Fruit fly (Drosophila melanogaster) whole organism, embryonic: ENCODE data around the gene Alp10.

Experiments
- Abd-B ChIP-seq: fragments of 200-800 bp; sonication (Bioruptor generic); optimal IDR thresholded peaks from 2 replicates; lab custom pipeline; 2018; ENCODE audit warnings: missing biosample characterization, mild to moderate bottlenecking, missing genetic modification characterization, moderate library complexity
- Asciz ChIP-seq: fragments of 200-800 bp; sonication (Bioruptor generic); optimal IDR thresholded peaks from 2 replicates; lab custom pipeline; 2017; ENCODE audit warnings: missing biosample characterization, mild to moderate bottlenecking, missing genetic modification characterization, missing genetic modification reagents
- BEAF-32 ChIP-seq: fragments of 200-800 bp; sonication (Bioruptor generic); optimal IDR thresholded peaks from 3 replicates; lab custom pipeline; 2017; ENCODE audit warnings: missing biosample characterization, missing genetic modification characterization, mild to moderate bottlenecking, moderate library complexity, missing genetic modification reagents
- CG1024 ChIP-seq: fragments of 200-800 bp; sonication (Bioruptor generic); IDR thresholded peaks from 2 replicates; pipeline ENCODE4 v1.3.6; 2022; ENCODE audit warnings: missing biosample characterization, missing genetic modification characterization
- CG10267 ChIP-seq: fragments of 200-800 bp; sonication (Bioruptor generic); optimal IDR thresholded peaks from 2 replicates; lab custom pipeline; 2018; ENCODE audit warnings: missing biosample characterization, mild to moderate bottlenecking, missing genetic modification characterization, moderate library complexity
- CG10959 ChIP-seq: fragments of 200-800 bp; sonication (Bioruptor generic); IDR thresholded peaks from 2 replicates; pipeline ENCODE4 v1.3.6; 2022; ENCODE audit warnings: missing biosample characterization, missing genetic modification characterization
- CG11093 ChIP-seq: fragments of 200-800 bp; sonication (Bioruptor generic); IDR thresholded peaks from 3 replicates; pipeline ENCODE4 v1.3.6; 2022; ENCODE audit warnings: missing biosample characterization, missing genetic modification characterization
- CG11456 ChIP-seq: fragments of 200-800 bp; sonication (Bioruptor generic); IDR thresholded peaks from 3 replicates; pipeline ENCODE4 v1.3.6; 2022; ENCODE audit warnings: missing biosample characterization, missing genetic modification characterization
- CG12391 ChIP-seq: fragments of 200-800 bp; sonication (Bioruptor generic); optimal IDR thresholded peaks from 3 replicates; lab custom pipeline; 2018; ENCODE audit warnings: missing biosample characterization, mild to moderate bottlenecking, missing genetic modification characterization, moderate library complexity
- CG13287 ChIP-seq: fragments of 200-800 bp; sonication (Bioruptor generic); IDR thresholded peaks from 2 replicates; pipeline ENCODE4 v1.3.6; 2022; ENCODE audit warnings: missing biosample characterization, missing genetic modification characterization; ENCODE audit not compliant: partially characterized antibody
- CG14050 ChIP-seq: fragments of 200-800 bp; sonication (Bioruptor generic); IDR thresholded peaks from 3 replicates; pipeline ENCODE4 v1.3.6; 2022; ENCODE audit warnings: missing biosample characterization, missing genetic modification characterization
- CG15073 ChIP-seq: fragments of 200-800 bp; sonication (Bioruptor generic); optimal IDR thresholded peaks from 2 replicates; lab custom pipeline; 2016; ENCODE audit warnings: missing biosample characterization, missing genetic modification characterization
- CG16813 ChIP-seq: fragments of 200-800 bp; sonication (Bioruptor generic); IDR thresholded peaks from 3 replicates; pipeline ENCODE4 v1.3.6; 2022; ENCODE audit warnings: missing biosample characterization, missing genetic modification characterization; ENCODE audit not compliant: partially characterized antibody
- CG17361 ChIP-seq: fragments of 200-800 bp; sonication (Bioruptor generic); IDR thresholded peaks from 3 replicates; pipeline ENCODE4 v1.3.6; 2022; ENCODE audit warnings: missing biosample characterization, missing genetic modification characterization
- CG17612 ChIP-seq: fragments of 200-800 bp; sonication (Bioruptor generic); IDR thresholded peaks from 2 replicates; pipeline ENCODE4 v1.3.6; 2022; ENCODE audit warnings: missing biosample characterization, missing genetic modification characterization
- CG1792 ChIP-seq: fragments of 200-800 bp; sonication (Bioruptor generic); optimal IDR thresholded peaks from 2 replicates; lab custom pipeline; 2016; ENCODE audit warnings: missing biosample characterization, missing genetic modification characterization
- CG32532 ChIP-seq: fragments of 200-800 bp; sonication (Bioruptor generic); IDR thresholded peaks from 2 replicates; pipeline ENCODE4 v1.3.6; 2022; ENCODE audit warnings: missing biosample characterization, missing genetic modification characterization
- CG33213 ChIP-seq: fragments of 200-800 bp; sonication (Bioruptor generic); optimal IDR thresholded peaks from 3 replicates; lab custom pipeline; 2016; ENCODE audit warnings: missing biosample characterization, missing genetic modification characterization
- CG3407 ChIP-seq: fragments of 200-800 bp; sonication (Bioruptor generic); optimal IDR thresholded peaks from 2 replicates; lab custom pipeline; 2018; ENCODE audit warnings: missing biosample characterization, mild to moderate bottlenecking, missing genetic modification characterization
- CG4282 ChIP-seq: fragments of 200-800 bp; sonication (Bioruptor generic); optimal IDR thresholded peaks from 2 replicates; lab custom pipeline; 2016; ENCODE audit warnings: missing biosample characterization, missing genetic modification characterization
- CG4820 ChIP-seq: fragments of 200-800 bp; sonication (Bioruptor generic); optimal IDR thresholded peaks from 3 replicates; lab custom pipeline; 2016; ENCODE audit warnings: missing biosample characterization, missing genetic modification characterization
- CG7839 ChIP-seq: fragments of 200-800 bp; sonication (Bioruptor generic); optimal IDR thresholded peaks from 3 replicates; lab custom pipeline; 2018; ENCODE audit warnings: missing biosample characterization, mild to moderate bottlenecking, missing genetic modification characterization, moderate library complexity
- CG9727 ChIP-seq: fragments of 200-800 bp; sonication (Bioruptor generic); optimal IDR thresholded peaks from 3 replicates; lab custom pipeline; 2017; ENCODE audit warnings: missing biosample characterization, mild to moderate bottlenecking, missing genetic modification characterization
- CG9797 ChIP-seq: fragments of 200-800 bp; sonication (Bioruptor generic); optimal IDR thresholded peaks from 3 replicates; lab custom pipeline; 2018; ENCODE audit warnings: missing biosample characterization, mild to moderate bottlenecking, missing genetic modification characterization
- CHES-1-like ChIP-seq: fragments of 200-800 bp; sonication (Bioruptor generic); optimal IDR thresholded peaks from 2 replicates; lab custom pipeline; 2016; ENCODE audit warnings: missing biosample characterization, missing genetic modification characterization
- Dref ChIP-seq: fragments of 200-800 bp; sonication (Bioruptor generic); IDR thresholded peaks from 2 replicates; pipeline ENCODE4 v1.3.6; 2022; ENCODE audit warnings: missing biosample characterization, missing genetic modification characterization
- Drgx ChIP-seq: fragments of 200-800 bp; sonication (Bioruptor generic); IDR thresholded peaks from 2 replicates; pipeline ENCODE4 v1.3.6; 2022; ENCODE audit warnings: missing biosample characterization, missing genetic modification characterization
- Kr ChIP-seq: fragments of 200-800 bp; sonication (Bioruptor generic); optimal IDR thresholded peaks from 2 replicates; lab custom pipeline; 2017; ENCODE audit warnings: missing biosample characterization, mild to moderate bottlenecking, missing genetic modification characterization
- Lhr ChIP-seq: fragments of 200-800 bp; sonication (Bioruptor generic); optimal IDR thresholded peaks from 3 replicates; lab custom pipeline; 2017; ENCODE audit warnings: mild to moderate bottlenecking, missing biosample characterization, missing genetic modification reagents, missing genetic modification characterization
- MESR4 ChIP-seq: fragments of 200-800 bp; sonication (Bioruptor generic); optimal IDR thresholded peaks from 2 replicates; lab custom pipeline; 2018; ENCODE audit warnings: missing biosample characterization, mild to moderate bottlenecking, missing genetic modification characterization, moderate library complexity
- NK7.1 ChIP-seq: fragments of 200-800 bp; sonication (Bioruptor generic); optimal IDR thresholded peaks from 3 replicates; lab custom pipeline; 2016; ENCODE audit warnings: missing biosample characterization, missing genetic modification characterization
- Nf-YB ChIP-seq: fragments of 200-800 bp; sonication (Bioruptor generic); optimal IDR thresholded peaks from 3 replicates; lab custom pipeline; 2019; ENCODE audit warnings: missing biosample characterization, mild to moderate bottlenecking, missing genetic modification characterization, moderate library complexity
- Nf-YC ChIP-seq: fragments of 200-800 bp; optimal IDR thresholded peaks from 3 replicates; lab custom pipeline; 2019; ENCODE audit warnings: missing biosample characterization, mild to moderate bottlenecking, missing genetic modification characterization, moderate library complexity
- Opbp ChIP-seq: fragments of 200-800 bp; sonication (Bioruptor generic); IDR thresholded peaks from 3 replicates; pipeline ENCODE4 v1.3.6; 2022; ENCODE audit warnings: missing biosample characterization, missing genetic modification characterization; ENCODE audit not compliant: partially characterized antibody
- Ravus ChIP-seq: fragments of 200-800 bp; sonication (Bioruptor generic); IDR thresholded peaks from 2 replicates; pipeline ENCODE4 v1.3.6; 2022; ENCODE audit warnings: missing biosample characterization, missing genetic modification characterization
- Stat92E ChIP-seq, 3 experiments: fragments of >200 bp in 2 of 3; fragments of 200-800 bp in 1 of 3; sonication (Bioruptor generic) in 1 of 3; optimal IDR thresholded peaks; 2 replicates each; lab custom pipeline; 2017 to 2019; ENCODE audit warnings: missing biosample characterization in 3 of 3, missing genetic modification characterization in 3 of 3, mild to moderate bottlenecking in 1 of 3, moderate library complexity in 1 of 3
- bbx ChIP-seq: fragments of 200-800 bp; sonication (Bioruptor generic); IDR thresholded peaks from 2 replicates; pipeline ENCODE4 v1.3.6; 2022; ENCODE audit warnings: missing biosample characterization, missing genetic modification characterization; ENCODE audit not compliant: partially characterized antibody
- da ChIP-seq: fragments of 200-800 bp; sonication (Bioruptor generic); optimal IDR thresholded peaks from 2 replicates; lab custom pipeline; 2016; ENCODE audit warnings: missing biosample characterization, missing genetic modification characterization
- insv ChIP-seq, 2 experiments: fragments of 200-800 bp; sonication (Bioruptor generic); optimal IDR thresholded peaks; 3 replicates each; lab custom pipeline; 2016 to 2018; ENCODE audit warnings: missing biosample characterization in 2 of 2, missing genetic modification characterization in 2 of 2
- inv ChIP-seq: fragments of 200-800 bp; sonication (Bioruptor generic); IDR thresholded peaks from 2 replicates; pipeline ENCODE4 v1.3.6; 2022; ENCODE audit warnings: missing biosample characterization, missing genetic modification characterization; ENCODE audit not compliant: partially characterized antibody
- mld ChIP-seq: fragments of 200-800 bp; sonication (Bioruptor generic); IDR thresholded peaks from 3 replicates; pipeline ENCODE4 v1.3.6; 2022; ENCODE audit warnings: missing biosample characterization, missing genetic modification characterization; ENCODE audit not compliant: partially characterized antibody
- nmo ChIP-seq: fragments of 200-800 bp; sonication (Bioruptor generic); optimal IDR thresholded peaks from 2 replicates; lab custom pipeline; 2018; ENCODE audit warnings: missing biosample characterization, mild to moderate bottlenecking, missing genetic modification characterization, moderate library complexity
- phol ChIP-seq: fragments of 200-800 bp; sonication (Bioruptor generic); optimal IDR thresholded peaks from 3 replicates; lab custom pipeline; 2018; ENCODE audit warnings: missing biosample characterization, mild to moderate bottlenecking, missing genetic modification characterization, moderate library complexity
- run ChIP-seq: fragments of 200-800 bp; sonication (Bioruptor generic); optimal IDR thresholded peaks from 3 replicates; lab custom pipeline; 2018; ENCODE audit warnings: missing biosample characterization, mild to moderate bottlenecking, missing genetic modification characterization
- scrt ChIP-seq: fragments of 200-800 bp; sonication (Bioruptor generic); optimal IDR thresholded peaks from 2 replicates; lab custom pipeline; 2018; ENCODE audit warnings: missing biosample characterization, mild to moderate bottlenecking, missing genetic modification characterization, moderate library complexity
- so ChIP-seq: fragments of 200-800 bp; sonication (Bioruptor generic); IDR thresholded peaks from 3 replicates; pipeline ENCODE4 v1.3.6; 2022; ENCODE audit warnings: missing biosample characterization, missing genetic modification characterization
- tgo ChIP-seq: fragments of 200-800 bp; sonication (Bioruptor generic); IDR thresholded peaks from 3 replicates; pipeline ENCODE4 v1.3.6; 2022; ENCODE audit warnings: missing biosample characterization, missing genetic modification characterization
- tll ChIP-seq, 2 experiments: fragments of 200-800 bp in 1 of 2; fragments of >200 bp in 1 of 2; sonication (Bioruptor generic) in 1 of 2; optimal IDR thresholded peaks; 2 replicates each; lab custom pipeline; 2017 to 2019; ENCODE audit warnings: missing biosample characterization in 2 of 2, missing genetic modification characterization in 2 of 2, mild to moderate bottlenecking in 1 of 2, moderate library complexity in 1 of 2
- vvl ChIP-seq: fragments of 200-800 bp; sonication (Bioruptor generic); IDR thresholded peaks from 2 replicates; pipeline ENCODE4 v1.3.6; 2022; ENCODE audit warnings: missing biosample characterization, missing genetic modification characterization
- wek ChIP-seq: fragments of 200-800 bp; sonication (Bioruptor generic); optimal IDR thresholded peaks from 3 replicates; lab custom pipeline; 2018; ENCODE audit warnings: missing biosample characterization, mild to moderate bottlenecking, missing genetic modification characterization, moderate library complexity

Gene Alp10

dm6 chr3L:5608128-5608527 lies 13.1 kb upstream of the Alp10 start, which contains the start of gene Eaf6:
Gene Eaf6, minus strand, starts transcription at chr3L:5608300.
- TF ChIP-seq CG11093 (GFP tag; lab: Robert Waterston, UW), result no peak
- no peak for TF ChIP-seq mld (GFP tag; lab: Robert Waterston, UW)
- TF ChIP-seq phol (tag; lab: Kevin White, UChicago), result peak; percentile 30
- peak; percentile 13 for TF ChIP-seq CHES-1-like (GFP tag; lab: Kevin White, UChicago)
- no peak for TF ChIP-seq Drgx (GFP tag; lab: Robert Waterston, UW)
- no peak for TF ChIP-seq CG3407
- peak; percentile 62 for TF ChIP-seq CG13287 (GFP tag; lab: Robert Waterston, UW)
- TF ChIP-seq CG32532 (GFP tag; lab: Robert Waterston, UW), result no peak
- no peak for TF ChIP-seq CG17361 (GFP tag; lab: Robert Waterston, UW)
- TF ChIP-seq Nf-YB (GFP tag; lab: Kevin White, UChicago), result no peak
- TF ChIP-seq bbx (GFP tag; lab: Robert Waterston, UW), result 0 out of 2 replicates have a peak, but pooled peaks have one; percentile 20
- TF ChIP-seq scrt (GFP tag; lab: Kevin White, UChicago), result no peak
- no peak for TF ChIP-seq CG1024 (GFP tag; lab: Robert Waterston, UW)
- peak; percentile 40 for TF ChIP-seq CG10267 (tag; lab: Kevin White, UChicago)
- TF ChIP-seq wek (GFP tag; lab: Kevin White, UChicago), result no peak
- no peak for TF ChIP-seq CG12391 (tag; lab: Kevin White, UChicago)
- TF ChIP-seq BEAF-32 (GFP tag; lab: Kevin White, UChicago), result peak; percentile 59
- TF ChIP-seq nmo, result peak; percentile 45
- TF ChIP-seq CG11456 (GFP tag; lab: Robert Waterston, UW), result no peak
- no peak for TF ChIP-seq da (GFP tag; lab: Kevin White, UChicago)
- no peak for TF ChIP-seq run
- TF ChIP-seq Lhr, result peak; percentile 53
- peak; percentile 55; the same call in 1 of the 2 replicates for TF ChIP-seq vvl (GFP tag; lab: Robert Waterston, UW)
- no peak for TF ChIP-seq CG4282
- no peak for TF ChIP-seq tll (GFP tag; optimal IDR thresholded peaks at IDR 0.05; lab: Kevin White, UChicago)
- TF ChIP-seq CG9797, result peak; percentile 56
- TF ChIP-seq Opbp (GFP tag; lab: Robert Waterston, UW), result no peak
- no peak for TF ChIP-seq insv (GFP tag; optimal IDR thresholded peaks at IDR 0.05; lab: Kevin White, UChicago)
- no peak for TF ChIP-seq CG33213 (GFP tag; lab: Kevin White, UChicago)
- no peak for TF ChIP-seq CG4820 (GFP tag; lab: Kevin White, UChicago)
- no peak for TF ChIP-seq tgo (GFP tag; lab: Robert Waterston, UW)
- no peak for TF ChIP-seq CG14050 (GFP tag; lab: Robert Waterston, UW)
- TF ChIP-seq CG1792 (GFP tag; lab: Kevin White, UChicago), result no peak
- TF ChIP-seq so (GFP tag; lab: Robert Waterston, UW), result no peak
- no peak for TF ChIP-seq CG15073 (GFP tag; lab: Kevin White, UChicago)
- TF ChIP-seq Dref (GFP tag; lab: Robert Waterston, UW), result peak; percentile 88
- no peak for TF ChIP-seq Ravus (GFP tag; lab: Robert Waterston, UW)
- TF ChIP-seq CG10959 (GFP tag; lab: Robert Waterston, UW), result no peak
- TF ChIP-seq inv, result 0 out of 2 replicates have a peak, but pooled peaks have one; percentile 10
- TF ChIP-seq CG7839 (tag; lab: Kevin White, UChicago), result peak; percentile 24
- TF ChIP-seq CG17612 (GFP tag; lab: Robert Waterston, UW), result no peak
- peak; percentile 30 for TF ChIP-seq Nf-YC (tag; lab: Kevin White, UChicago)
- peak; percentile 60 for TF ChIP-seq Abd-B (GFP tag; lab: Kevin White, UChicago)
- no peak for TF ChIP-seq NK7.1 (GFP tag; lab: Kevin White, UChicago)
- no peak for TF ChIP-seq Kr
- peak in 1 of 3 experiments; percentile 39 for TF ChIP-seq Stat92E (GFP tag; optimal IDR thresholded peaks at IDR 0.05; lab: Kevin White, UChicago)
- TF ChIP-seq Asciz, result no peak
- no peak for TF ChIP-seq CG9727 (GFP tag; lab: Kevin White, UChicago)
- TF ChIP-seq MESR4 (GFP tag; lab: Kevin White, UChicago), result peak; percentile 43
- peak; percentile 15; the same call in 1 of the 3 replicates for TF ChIP-seq CG16813
